Worm (Caenorhabditis elegans): ENCODE measurements around the gene srh-250.

Gene srh-250

ce11 chrII:3878330-3878729 is at the start of gene srh-250:
Gene srh-250, plus strand, starts transcription at chrII:3878630.
- TF ChIP-seq B0310.2 (tag; optimal IDR thresholded peaks at IDR 0.05): no peak
- no peak for TF ChIP-seq pes-1 (GFP tag; IDR thresholded peaks at IDR 0.05)
- no peak for TF ChIP-seq ama-1 (optimal IDR thresholded peaks at IDR 0.05)
- TF ChIP-seq ceh-36 (tag; optimal IDR thresholded peaks at IDR 0.05): no peak
- no peak for TF ChIP-seq scrt-1 (GFP tag; IDR thresholded peaks at IDR 0.05)
- TF ChIP-seq aly-1 (tag; optimal IDR thresholded peaks at IDR 0.05): no peak
- TF ChIP-seq tra-4 (tag; optimal IDR thresholded peaks at IDR 0.05): no peak
- no peak for TF ChIP-seq ets-7 (tag; optimal IDR thresholded peaks at IDR 0.05)

- TF ChIP-seq ets-7 (tag; optimal IDR thresholded peaks at IDR 0.05) (no peak), ceh-13 (GFP tag; optimal IDR thresholded peaks at IDR 0.05) (no peak), hmg-4 (GFP tag; optimal IDR thresholded peaks at IDR 0.05) (no peak), ama-1 (optimal IDR thresholded peaks at IDR 0.05) (no peak), ceh-36 (tag; optimal IDR thresholded peaks at IDR 0.05) (no peak), flt-1 (GFP tag; IDR thresholded peaks at IDR 0.05) (no peak), scrt-1 (GFP tag; IDR thresholded peaks at IDR 0.05) (no peak), tra-4 (tag; optimal IDR thresholded peaks at IDR 0.05) (no peak), F13C5.2 (tag; optimal IDR thresholded peaks at IDR 0.05) (no peak), hnd-1 (tag; optimal IDR thresholded peaks at IDR 0.05) (no peak), sea-1 (GFP tag; conservative IDR thresholded peaks at IDR 0.05) (no peak), tbx-37 (GFP tag; conservative IDR thresholded peaks at IDR 0.05) (no peak), hmbx-1 (tag; optimal IDR thresholded peaks at IDR 0.05) (no peak), B0310.2 (tag; optimal IDR thresholded peaks at IDR 0.05) (no peak), tbx-11 (GFP tag; IDR thresholded peaks at IDR 0.05) (no peak), aly-1 (tag; optimal IDR thresholded peaks at IDR 0.05) (no peak), pes-1 (GFP tag; IDR thresholded peaks at IDR 0.05) (no peak)
These were observed 48.8 kb upstream of the srh-250 start for ce11 chrII:3829623-3830022.

DNA sequence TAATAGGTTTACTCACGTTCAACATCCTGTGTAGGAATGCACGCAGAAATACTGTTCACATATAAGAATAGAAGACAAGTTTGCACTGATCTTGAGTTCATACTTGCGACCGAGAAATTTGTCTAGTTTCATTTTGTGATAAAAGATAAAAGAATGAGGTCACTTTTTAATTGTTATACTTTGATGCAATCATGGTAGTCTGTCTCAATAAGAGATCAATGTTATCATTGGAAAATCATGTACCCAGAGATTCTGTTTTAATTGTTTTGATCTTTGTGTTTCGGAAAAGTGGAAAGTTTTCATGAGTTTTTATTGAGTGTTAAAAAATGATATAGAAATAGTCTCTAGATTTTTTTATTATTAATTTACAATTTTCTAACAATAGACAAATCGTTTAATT is 46.0 kb upstream of the srh-250 start, which contains the start of gene F54D10.9:
F54D10.9 (minus strand) TSS at position 101 of the 400 bp plus-strand sequence.
- TF ChIP-seq pes-1 (GFP tag; IDR thresholded peaks at IDR 0.05) (no peak), ama-1 (optimal IDR thresholded peaks at IDR 0.05) (no peak), ets-7 (tag; optimal IDR thresholded peaks at IDR 0.05) (no peak), hmg-4 (GFP tag; optimal IDR thresholded peaks at IDR 0.05) (no peak), ceh-13 (GFP tag; optimal IDR thresholded peaks at IDR 0.05) (no peak)

- TF ChIP-seq ceh-36 (tag; optimal IDR thresholded peaks at IDR 0.05): no peak
- no peak for TF ChIP-seq B0310.2 (tag; optimal IDR thresholded peaks at IDR 0.05)
- TF ChIP-seq ama-1 (optimal IDR thresholded peaks at IDR 0.05): no peak
- no peak for TF ChIP-seq F13C5.2 (tag; optimal IDR thresholded peaks at IDR 0.05)
- no peak for TF ChIP-seq sea-1 (GFP tag; conservative IDR thresholded peaks at IDR 0.05)
- TF ChIP-seq ets-7 (tag; optimal IDR thresholded peaks at IDR 0.05): no peak
- TF ChIP-seq scrt-1 (GFP tag; IDR thresholded peaks at IDR 0.05): no peak
- TF ChIP-seq tbx-11 (GFP tag; IDR thresholded peaks at IDR 0.05): no peak
These were observed 42.5 kb upstream of the srh-250 start, which contains the start of gene oac-4 for ce11 chrII:3835915-3836314. Gene oac-4, minus strand, starts transcription at chrII:3836015.

ce11 chrII:3839562-3839961 is 38.9 kb upstream of the srh-250 start, which contains the start of gene C17A2.4:
Gene C17A2.4, plus strand, starts transcription at chrII:3839862.
- TF ChIP-seq tra-4 (tag; optimal IDR thresholded peaks at IDR 0.05) (no peak), hmg-4 (GFP tag; optimal IDR thresholded peaks at IDR 0.05) (no peak)

DNA sequence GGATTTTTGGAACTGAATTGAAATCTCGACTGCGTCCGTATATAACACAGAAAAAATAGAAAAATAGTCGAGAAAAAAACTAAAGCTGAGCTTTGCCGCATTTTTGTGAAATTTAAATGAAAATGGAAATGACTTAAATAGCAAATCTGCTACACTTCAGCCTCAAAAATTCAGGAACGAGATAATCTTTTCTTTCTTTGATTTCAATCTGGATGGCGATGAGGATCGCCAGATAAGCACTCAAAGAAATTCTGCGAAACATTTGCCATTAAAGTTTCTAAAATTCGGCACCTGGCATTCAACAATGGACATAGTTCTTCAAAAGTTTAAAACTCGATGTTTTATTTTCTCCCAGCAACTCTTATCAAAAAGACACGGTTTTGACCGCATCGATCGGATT is 35.1 kb upstream of the srh-250 start, which contains the start of the genes C17A2.7 and C17A2.3:
C17A2.7 (minus strand) TSS at position 101 of the 400 bp plus-strand sequence.
C17A2.3 (plus strand) TSS at position 305 of the 400 bp plus-strand sequence.
- TF ChIP-seq flt-1 (GFP tag; IDR thresholded peaks at IDR 0.05) (no peak), B0310.2 (tag; optimal IDR thresholded peaks at IDR 0.05) (no peak), tbx-37 (GFP tag; conservative IDR thresholded peaks at IDR 0.05) (no peak), hnd-1 (tag; optimal IDR thresholded peaks at IDR 0.05) (no peak)

DNA sequence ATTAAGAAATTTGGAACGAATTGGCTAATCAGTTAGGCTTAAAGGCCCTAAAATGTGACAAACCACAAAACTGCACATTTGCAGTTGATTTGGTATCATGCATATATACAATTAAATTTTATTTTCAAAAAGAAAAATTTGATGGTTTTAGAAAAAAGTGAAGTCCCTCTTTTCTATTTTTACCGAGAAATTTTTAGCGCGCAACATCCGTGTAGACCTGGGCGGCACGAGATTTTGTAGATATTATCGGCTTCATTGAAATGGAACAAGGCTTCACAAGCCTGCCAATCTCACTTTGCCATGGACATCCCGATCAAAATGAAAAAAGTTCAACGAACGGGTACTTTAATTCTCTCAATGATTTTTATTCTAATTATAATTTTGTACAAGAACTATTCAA is 32.4 kb upstream of the srh-250 start, which contains the start of gene C17A2.2:
C17A2.2 (plus strand) TSS at position 301 of the 400 bp plus-strand sequence.
- TF ChIP-seq B0310.2 (tag; optimal IDR thresholded peaks at IDR 0.05) (no peak), hmbx-1 (tag; optimal IDR thresholded peaks at IDR 0.05) (no peak), aly-1 (tag; optimal IDR thresholded peaks at IDR 0.05) (no peak), hnd-1 (tag; optimal IDR thresholded peaks at IDR 0.05) (no peak), scrt-1 (GFP tag; IDR thresholded peaks at IDR 0.05) (no peak), hmg-4 (GFP tag; optimal IDR thresholded peaks at IDR 0.05) (no peak), ama-1 (optimal IDR thresholded peaks at IDR 0.05) (no peak), sea-1 (GFP tag; conservative IDR thresholded peaks at IDR 0.05) (no peak)

- no peak for TF ChIP-seq B0310.2 (tag; optimal IDR thresholded peaks at IDR 0.05)
- no peak for TF ChIP-seq scrt-1 (GFP tag; IDR thresholded peaks at IDR 0.05)
- no peak for TF ChIP-seq tra-4 (tag; optimal IDR thresholded peaks at IDR 0.05)
- no peak for TF ChIP-seq sea-1 (GFP tag; conservative IDR thresholded peaks at IDR 0.05)
- TF ChIP-seq ets-7 (tag; optimal IDR thresholded peaks at IDR 0.05): no peak
- no peak for TF ChIP-seq aly-1 (tag; optimal IDR thresholded peaks at IDR 0.05)
- no peak for TF ChIP-seq ceh-36 (tag; optimal IDR thresholded peaks at IDR 0.05)
- TF ChIP-seq pes-1 (GFP tag; IDR thresholded peaks at IDR 0.05): no peak
- TF ChIP-seq ceh-13 (GFP tag; optimal IDR thresholded peaks at IDR 0.05): no peak
- TF ChIP-seq hnd-1 (tag; optimal IDR thresholded peaks at IDR 0.05): no peak
- no peak for TF ChIP-seq F13C5.2 (tag; optimal IDR thresholded peaks at IDR 0.05)
- no peak for TF ChIP-seq hmbx-1 (tag; optimal IDR thresholded peaks at IDR 0.05)
- no peak for TF ChIP-seq flt-1 (GFP tag; IDR thresholded peaks at IDR 0.05)
- no peak for TF ChIP-seq tbx-37 (GFP tag; conservative IDR thresholded peaks at IDR 0.05)
- TF ChIP-seq ama-1 (optimal IDR thresholded peaks at IDR 0.05): no peak
- no peak for TF ChIP-seq hmg-4 (GFP tag; optimal IDR thresholded peaks at IDR 0.05)
These were observed 27.8 kb upstream of the srh-250 start, which contains the start of gene nhr-72 for ce11 chrII:3850655-3851054. Gene nhr-72, minus strand, starts transcription at chrII:3850755.

Measured in whole organism, early embryonic.